Fruit fly (Drosophila melanogaster) whole organism, embryonic: ENCODE measurements around the gene CG42759.

ENCODE experiments used
- Bdp1 ChIP-seq: fragments of 200-800 bp; sonication (Bioruptor generic); optimal IDR thresholded peaks from 3 replicates; lab custom pipeline; 2016; ENCODE audit warnings: missing biosample characterization, missing genetic modification characterization
- CG12659 ChIP-seq: fragments of 200-800 bp; sonication (Bioruptor generic); optimal IDR thresholded peaks from 3 replicates; lab custom pipeline; 2017; ENCODE audit warnings: mild to moderate bottlenecking, missing biosample characterization, missing genetic modification reagents, missing genetic modification characterization
- CG14965 ChIP-seq: fragments of 200-800 bp; sonication (Bioruptor generic); optimal IDR thresholded peaks from 2 replicates; lab custom pipeline; 2016; ENCODE audit warnings: missing biosample characterization, missing genetic modification characterization, borderline replicate concordance
- CG2116 ChIP-seq: fragments of 200-800 bp; sonication (Bioruptor generic); optimal IDR thresholded peaks from 3 replicates; lab custom pipeline; 2018; ENCODE audit warnings: missing biosample characterization, mild to moderate bottlenecking, missing genetic modification characterization
- GATAe ChIP-seq: fragments of 200-800 bp; sonication (Bioruptor generic); conservative IDR thresholded peaks from 2 replicates; pipeline ENCODE4 v1.3.6; 2022; ENCODE audit warnings: missing biosample characterization, missing genetic modification characterization
- bcd ChIP-seq: fragments of 200-800 bp; sonication (Bioruptor generic); optimal IDR thresholded peaks from 2 replicates; lab custom pipeline; 2017; ENCODE audit warnings: missing biosample characterization, mild to moderate bottlenecking, missing genetic modification characterization
- dan ChIP-seq: fragments of 200-800 bp; sonication (Bioruptor generic); IDR thresholded peaks from 2 replicates; pipeline ENCODE4 v1.3.6; 2022; ENCODE audit warnings: missing biosample characterization, missing genetic modification characterization

dm6 chr3R:10176927-10177511 lies 34.1 kb downstream of the CG42759 start:
- TF ChIP-seq bcd (GFP tag; lab: Kevin White, UChicago) = no peak
- no peak for TF ChIP-seq CG12659 (GFP tag; lab: Kevin White, UChicago)
- TF ChIP-seq CG2116 (GFP tag; lab: Kevin White, UChicago) = no peak
- TF ChIP-seq CG14965 (GFP tag; lab: Kevin White, UChicago) = no peak
- no peak for TF ChIP-seq dan
- TF ChIP-seq Bdp1 (GFP tag; lab: Kevin White, UChicago) = no peak
- no peak for TF ChIP-seq GATAe (GFP tag; lab: Robert Waterston, UW)
